Worm (Caenorhabditis elegans) whole organism, early embryonic: ENCODE data around the gene mlt-11.

Source experiments
- B0310.2 ChIP-seq: sonication (generic microtip); optimal IDR thresholded peaks from 2 replicates; lab custom pipeline; 2016; ENCODE audit warnings: mild to moderate bottlenecking, missing genetic modification characterization, missing compliant biosample characterization
- F13C5.2 ChIP-seq: sonication (generic microtip); optimal IDR thresholded peaks from 2 replicates; lab custom pipeline; 2017; ENCODE audit warnings: mild to moderate bottlenecking, missing genetic modification characterization, inconsistent platforms, missing compliant biosample characterization
- aly-1 ChIP-seq: sonication (generic microtip); optimal IDR thresholded peaks from 2 replicates; lab custom pipeline; 2016; ENCODE audit warnings: missing genetic modification characterization, missing compliant biosample characterization
- ama-1 ChIP-seq: fragments of 150-350 bp; optimal IDR thresholded peaks from 2 replicates; lab custom pipeline; 2014
- ceh-13 ChIP-seq: fragments of 200-800 bp; sonication (Bioruptor generic); optimal IDR thresholded peaks from 2 replicates; lab custom pipeline; 2018; ENCODE audit warnings: mild to moderate bottlenecking, missing genetic modification characterization, missing compliant biosample characterization
- ceh-36 ChIP-seq: sonication (generic microtip); optimal IDR thresholded peaks from 2 replicates; lab custom pipeline; 2016; ENCODE audit warnings: missing genetic modification characterization, inconsistent platforms, missing compliant biosample characterization
- flt-1 ChIP-seq: fragments of 200-800 bp; sonication (Bioruptor generic); IDR thresholded peaks from 2 replicates; pipeline ENCODE4 v1.3.6; 2022; ENCODE audit warnings: missing genetic modification characterization, missing compliant biosample characterization
- hmbx-1 ChIP-seq: sonication (generic microtip); optimal IDR thresholded peaks from 2 replicates; lab custom pipeline; 2016; ENCODE audit warnings: mild to moderate bottlenecking, missing genetic modification characterization, missing compliant biosample characterization
- hmg-4 ChIP-seq: fragments of 200-800 bp; sonication (Bioruptor generic); optimal IDR thresholded peaks from 2 replicates; lab custom pipeline; 2018; ENCODE audit warnings: mild to moderate bottlenecking, missing genetic modification characterization, missing compliant biosample characterization
- hnd-1 ChIP-seq: sonication (generic microtip); optimal IDR thresholded peaks from 2 replicates; lab custom pipeline; 2016; ENCODE audit warnings: missing genetic modification characterization, missing compliant biosample characterization
- scrt-1 ChIP-seq: fragments of 200-800 bp; sonication (Bioruptor generic); IDR thresholded peaks from 2 replicates; pipeline ENCODE4 v1.3.6; 2022; ENCODE audit warnings: missing genetic modification characterization, missing compliant biosample characterization
- sea-1 ChIP-seq: fragments of 200-800 bp; sonication (Bioruptor generic); conservative IDR thresholded peaks from 2 replicates; pipeline ENCODE4 v1.3.6; 2022; ENCODE audit warnings: missing genetic modification characterization, missing compliant biosample characterization
- tbx-11 ChIP-seq: fragments of 200-800 bp; sonication (Bioruptor generic); IDR thresholded peaks from 2 replicates; pipeline ENCODE4 v1.3.6; 2022; ENCODE audit warnings: missing genetic modification characterization, missing compliant biosample characterization
- tra-4 ChIP-seq: sonication (generic microtip); optimal IDR thresholded peaks from 2 replicates; lab custom pipeline; 2017; ENCODE audit warnings: missing genetic modification characterization, missing compliant biosample characterization

DNA sequence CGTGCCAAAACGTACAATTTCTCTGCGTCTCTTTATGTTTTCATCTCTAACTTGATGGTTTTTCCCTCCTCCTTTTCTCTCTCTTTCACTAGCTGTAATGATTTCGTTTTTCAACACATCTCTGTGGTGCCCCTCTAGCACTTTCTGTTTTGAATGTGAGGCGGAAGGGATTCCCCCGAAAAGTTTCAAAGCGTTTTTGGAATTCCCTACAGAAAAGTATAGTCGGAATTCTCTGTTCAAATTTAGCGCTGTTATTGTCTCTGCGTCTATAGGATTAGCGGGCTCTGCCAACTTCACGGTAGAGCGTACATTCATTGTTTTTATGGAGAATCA is 46.0 kb downstream of the mlt-11 start:
- TF ChIP-seq tbx-11 (GFP tag; lab: Robert Waterston, UW) (no peak), B0310.2 (tag; lab: Kevin White, UChicago) (no peak), ama-1 (lab: Kevin White, UChicago) (no peak), hnd-1 (tag; lab: Kevin White, UChicago) (no peak), hmg-4 (GFP tag; lab: Kevin White, UChicago) (no peak), F13C5.2 (tag; lab: Kevin White, UChicago) (no peak), aly-1 (tag; lab: Kevin White, UChicago) (no peak), hmbx-1 (tag; lab: Kevin White, UChicago) (no peak), sea-1 (no peak), tra-4 (tag; lab: Kevin White, UChicago) (no peak), ceh-13 (GFP tag; lab: Kevin White, UChicago) (no peak), ceh-36 (tag; lab: Kevin White, UChicago) (no peak), flt-1 (GFP tag; lab: Robert Waterston, UW) (no peak), scrt-1 (GFP tag; lab: Robert Waterston, UW) (no peak)
